Worm (Caenorhabditis elegans): ENCODE data around the gene tbc-7.

Gene tbc-7

DNA sequence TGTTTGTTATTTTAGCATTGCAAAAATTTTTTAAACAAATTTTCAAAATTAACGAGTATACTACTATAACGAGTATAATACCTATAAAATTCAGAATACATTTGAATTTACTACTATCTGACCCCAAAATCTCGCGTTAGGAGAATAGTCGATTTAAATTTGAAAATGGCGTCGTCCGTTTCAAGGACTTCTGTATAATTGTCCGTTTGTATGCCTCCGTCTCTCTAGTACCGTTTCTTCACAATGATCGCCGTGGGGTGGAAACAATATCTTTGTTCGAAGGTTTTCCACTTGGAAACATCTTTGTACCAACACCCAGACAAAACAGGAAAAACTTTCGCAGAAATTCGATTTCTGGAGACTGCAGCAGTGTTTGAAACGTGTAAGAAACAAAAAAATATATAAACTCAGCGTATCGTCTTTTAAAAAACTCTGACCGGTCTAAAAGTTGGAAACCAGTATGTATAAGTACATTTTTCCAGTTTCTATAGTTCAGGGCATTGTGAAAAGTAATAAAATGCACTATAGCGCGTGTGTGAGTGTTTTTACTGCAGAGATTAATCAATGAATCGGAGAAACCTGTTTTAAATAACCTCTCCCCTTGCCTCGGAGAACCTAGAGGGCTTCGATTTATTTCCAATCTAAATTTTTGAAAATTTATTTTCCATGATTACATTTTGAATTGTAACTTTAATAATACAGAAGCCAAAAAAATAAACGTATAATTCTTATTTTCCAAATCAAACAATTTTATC lies 3.8 kb downstream of the tbc-7 start:
- TF ChIP-seq pha-4 (tag; optimal IDR thresholded peaks at IDR 0.05) = no peak
- TF ChIP-seq F13H6.1 (tag; optimal IDR thresholded peaks at IDR 0.05) = no peak
- no peak for TF ChIP-seq pqm-1 (tag; optimal IDR thresholded peaks at IDR 0.05)
- no peak for TF ChIP-seq ets-4 (tag; optimal IDR thresholded peaks at IDR 0.05)
- TF ChIP-seq lim-6 (tag; optimal IDR thresholded peaks at IDR 0.05) = no peak
- no peak for TF ChIP-seq tbx-7 (tag; optimal IDR thresholded peaks at IDR 0.05)
- TF ChIP-seq pag-3 (tag; optimal IDR thresholded peaks at IDR 0.05; ENCODE audit: borderline replicate concordance) = no peak
- no peak for TF ChIP-seq ceh-45 (GFP tag; IDR thresholded peaks at IDR 0.05)
- TF ChIP-seq T23F11.4 (GFP tag; optimal IDR thresholded peaks at IDR 0.05) = no peak
- no peak for TF ChIP-seq odd-2 (tag; optimal IDR thresholded peaks at IDR 0.05)
- no peak for TF ChIP-seq fkh-6 (tag; optimal IDR thresholded peaks at IDR 0.05)
- TF ChIP-seq gmeb-2 (tag; optimal IDR thresholded peaks at IDR 0.05) = no peak
- TF ChIP-seq C08G9.2 (tag; optimal IDR thresholded peaks at IDR 0.05) = no peak
- no peak for TF ChIP-seq pax-1 (tag; optimal IDR thresholded peaks at IDR 0.05)
- no peak for TF ChIP-seq ama-1 (optimal IDR thresholded peaks at IDR 0.05)
- no peak for TF ChIP-seq ceh-14 (tag; optimal IDR thresholded peaks at IDR 0.05)

DNA sequence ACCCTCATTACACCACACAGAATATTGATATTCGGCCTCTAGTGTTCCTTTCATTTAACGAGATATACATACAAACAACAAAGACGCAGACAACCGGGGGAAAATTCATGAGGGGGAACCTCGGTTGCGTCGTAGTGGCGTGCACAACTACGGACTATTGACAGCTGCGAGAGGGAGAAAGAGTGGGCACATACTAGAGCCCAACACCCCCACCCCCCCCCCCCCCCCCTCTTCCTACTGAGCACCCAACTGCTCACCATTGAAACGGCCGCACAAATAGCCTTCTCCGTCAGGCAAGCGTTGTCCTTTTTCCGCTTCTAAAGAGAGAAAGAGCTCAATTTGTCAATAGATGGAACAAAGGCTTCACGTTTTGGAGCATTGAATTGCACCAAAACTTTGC lies 6.1 kb downstream of the tbc-7 start:
- TF ChIP-seq pax-1 (tag; optimal IDR thresholded peaks at IDR 0.05) (no peak), unc-42 (tag; optimal IDR thresholded peaks at IDR 0.05) (peak; percentile 5), pat-9 (tag; optimal IDR thresholded peaks at IDR 0.05) (peak; percentile 43), che-1 (tag; optimal IDR thresholded peaks at IDR 0.05) (peak; percentile 42), gmeb-2 (tag; optimal IDR thresholded peaks at IDR 0.05) (no peak), pha-2 (tag; optimal IDR thresholded peaks at IDR 0.05) (peak; percentile 71), ceh-48 (tag; optimal IDR thresholded peaks at IDR 0.05) (peak; percentile 48), nfya-1 (tag; optimal IDR thresholded peaks at IDR 0.05) (peak; percentile 16), T23F11.4 (GFP tag; optimal IDR thresholded peaks at IDR 0.05) (peak; percentile 35), ceh-19 (GFP tag; optimal IDR thresholded peaks at IDR 0.05) (peak; percentile 64)

DNA sequence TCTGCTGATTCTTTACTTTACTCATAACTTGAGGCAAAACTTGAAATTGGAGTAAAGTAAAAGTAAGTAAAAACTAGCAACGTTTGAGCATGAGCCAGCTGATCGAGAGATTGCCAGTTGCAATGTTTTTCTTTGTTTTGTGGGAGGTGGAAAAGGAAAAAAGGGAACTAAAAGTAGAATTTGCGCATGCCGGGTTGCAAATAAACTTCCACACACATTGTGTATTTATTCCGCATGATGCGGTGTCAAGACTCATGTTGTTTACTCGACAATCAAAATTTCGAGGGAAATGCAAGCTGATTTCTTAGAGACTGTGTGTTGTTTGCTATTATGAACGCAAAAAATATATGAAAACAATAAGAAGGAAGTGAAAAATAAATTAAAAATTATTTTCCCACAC lies 8.3 kb downstream of the tbc-7 start:
- TF ChIP-seq ets-4 (tag; optimal IDR thresholded peaks at IDR 0.05) (no peak), ceh-30 (tag; optimal IDR thresholded peaks at IDR 0.05) (no peak), rnt-1 (tag; optimal IDR thresholded peaks at IDR 0.05) (no peak), ceh-24 (tag; optimal IDR thresholded peaks at IDR 0.05) (no peak), ttx-3 (tag; optimal IDR thresholded peaks at IDR 0.05) (no peak), unc-86 (tag; optimal IDR thresholded peaks at IDR 0.05) (no peak), hlh-30 (tag; optimal IDR thresholded peaks at IDR 0.05; ENCODE audit: insufficient read depth) (no peak), unc-55 (GFP tag; optimal IDR thresholded peaks at IDR 0.05) (no peak)

DNA sequence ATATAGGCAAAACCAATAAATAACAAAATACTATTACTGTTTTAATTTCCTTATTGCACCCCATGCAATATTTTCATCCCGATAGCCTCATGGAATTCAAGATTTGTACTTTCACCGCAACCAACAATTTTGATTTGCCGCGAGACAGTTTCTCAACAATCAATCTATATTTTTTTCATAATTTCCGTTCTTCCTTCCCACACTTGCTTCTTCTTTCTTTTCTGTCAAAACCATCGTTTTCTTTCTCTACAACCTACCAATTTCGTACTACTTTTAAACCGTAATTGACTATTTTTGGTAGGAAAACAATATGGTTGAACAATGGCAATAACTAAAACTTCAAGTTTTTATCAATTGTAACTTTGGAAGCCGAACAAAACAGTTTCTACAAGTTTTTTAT lies 13.8 kb downstream of the tbc-7 start, which contains the start of gene C31H2.14:
Gene C31H2.14 (plus strand): TSS at position 301 of the 400 bp plus-strand sequence.
- TF ChIP-seq ceh-24 (tag; optimal IDR thresholded peaks at IDR 0.05) = no peak
- no peak for TF ChIP-seq ceh-22 (tag; optimal IDR thresholded peaks at IDR 0.05)
- TF ChIP-seq npax-4 (tag; optimal IDR thresholded peaks at IDR 0.05) = no peak
- TF ChIP-seq pha-4 (tag; optimal IDR thresholded peaks at IDR 0.05) = no peak
- TF ChIP-seq fkh-10 (GFP tag; optimal IDR thresholded peaks at IDR 0.05) = no peak
- TF ChIP-seq ahr-1 (tag; optimal IDR thresholded peaks at IDR 0.05) = no peak
- no peak for TF ChIP-seq hlh-8 (tag; optimal IDR thresholded peaks at IDR 0.05)
- no peak for TF ChIP-seq ztf-16 (tag; optimal IDR thresholded peaks at IDR 0.05)
- TF ChIP-seq ama-1 (optimal IDR thresholded peaks at IDR 0.05) = no peak
- no peak for TF ChIP-seq unc-3 (GFP tag; conservative IDR thresholded peaks at IDR 0.05)
- TF ChIP-seq unc-3 (tag; optimal IDR thresholded peaks at IDR 0.05) = no peak
- TF ChIP-seq zip-5 (tag; optimal IDR thresholded peaks at IDR 0.05) = no peak
